Worm (Caenorhabditis elegans): ENCODE data around the gene sto-1.

sto-1 gene

DNA sequence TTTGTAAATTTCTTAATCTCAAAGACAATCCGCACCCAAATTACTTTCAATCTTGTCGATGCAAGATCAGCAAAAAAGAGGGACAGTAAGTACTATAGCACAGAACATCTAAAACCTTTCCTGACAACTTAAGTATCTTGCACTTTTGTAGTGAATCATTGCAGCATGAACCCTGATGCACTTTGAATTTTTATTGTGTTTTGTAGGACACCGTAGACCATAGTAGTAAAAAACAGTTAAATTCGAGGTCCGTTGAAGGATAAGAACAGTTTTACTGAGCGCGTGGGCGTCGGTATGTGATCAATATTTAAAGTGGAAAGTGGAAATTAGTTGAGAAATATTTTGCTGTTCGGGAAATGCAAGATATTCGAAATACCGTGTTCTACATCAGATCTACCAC lies 19.6 kb downstream of the sto-1 start:
- TF ChIP-seq tab-1 (GFP tag; IDR thresholded peaks at IDR 0.05), result no peak
- no peak for TF ChIP-seq ztf-29 (GFP tag; IDR thresholded peaks at IDR 0.05)
- TF ChIP-seq klf-2 (GFP tag; conservative IDR thresholded peaks at IDR 0.05), result no peak
- TF ChIP-seq cog-1 (tag; optimal IDR thresholded peaks at IDR 0.05), result no peak
- no peak for TF ChIP-seq ztf-23 (GFP tag; IDR thresholded peaks at IDR 0.05)
- no peak for TF ChIP-seq ref-1 (GFP tag; conservative IDR thresholded peaks at IDR 0.05)
- no peak for TF ChIP-seq T22C8.4 (GFP tag; IDR thresholded peaks at IDR 0.05)
- TF ChIP-seq med-1 (GFP tag; optimal IDR thresholded peaks at IDR 0.05; ENCODE audit: insufficient read depth), result no peak

DNA sequence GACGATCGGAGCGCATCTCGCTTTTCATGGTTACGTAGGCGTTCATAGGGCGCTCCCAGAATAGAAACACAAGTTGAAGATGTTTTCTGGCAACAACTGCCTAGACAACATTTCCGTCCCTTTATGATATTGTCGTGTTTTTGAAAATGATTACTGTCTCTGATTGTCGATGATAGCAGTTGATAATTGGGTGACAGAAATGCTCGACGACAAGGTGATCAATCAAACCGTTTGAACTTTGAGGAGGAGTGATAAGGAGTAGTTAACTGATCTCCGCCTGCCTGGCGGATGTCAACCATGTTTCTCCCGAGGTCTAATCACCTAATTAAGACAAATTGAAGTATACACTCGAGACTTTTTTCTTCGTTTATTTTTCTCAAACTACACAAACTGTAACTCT lies 21.3 kb downstream of the sto-1 start:
- TF ChIP-seq flt-1 (GFP tag; IDR thresholded peaks at IDR 0.05), result no peak
- no peak for TF ChIP-seq cog-1 (tag; optimal IDR thresholded peaks at IDR 0.05)
- TF ChIP-seq med-1 (GFP tag; optimal IDR thresholded peaks at IDR 0.05; ENCODE audit: insufficient read depth), result no peak
- TF ChIP-seq ztf-29 (GFP tag; IDR thresholded peaks at IDR 0.05), result no peak
- no peak for TF ChIP-seq tab-1 (GFP tag; IDR thresholded peaks at IDR 0.05)
- no peak for TF ChIP-seq klf-2 (GFP tag; conservative IDR thresholded peaks at IDR 0.05)
- TF ChIP-seq T22C8.4 (GFP tag; IDR thresholded peaks at IDR 0.05), result no peak
- no peak for TF ChIP-seq ztf-23 (GFP tag; IDR thresholded peaks at IDR 0.05)
- TF ChIP-seq ref-1 (GFP tag; conservative IDR thresholded peaks at IDR 0.05), result no peak

DNA sequence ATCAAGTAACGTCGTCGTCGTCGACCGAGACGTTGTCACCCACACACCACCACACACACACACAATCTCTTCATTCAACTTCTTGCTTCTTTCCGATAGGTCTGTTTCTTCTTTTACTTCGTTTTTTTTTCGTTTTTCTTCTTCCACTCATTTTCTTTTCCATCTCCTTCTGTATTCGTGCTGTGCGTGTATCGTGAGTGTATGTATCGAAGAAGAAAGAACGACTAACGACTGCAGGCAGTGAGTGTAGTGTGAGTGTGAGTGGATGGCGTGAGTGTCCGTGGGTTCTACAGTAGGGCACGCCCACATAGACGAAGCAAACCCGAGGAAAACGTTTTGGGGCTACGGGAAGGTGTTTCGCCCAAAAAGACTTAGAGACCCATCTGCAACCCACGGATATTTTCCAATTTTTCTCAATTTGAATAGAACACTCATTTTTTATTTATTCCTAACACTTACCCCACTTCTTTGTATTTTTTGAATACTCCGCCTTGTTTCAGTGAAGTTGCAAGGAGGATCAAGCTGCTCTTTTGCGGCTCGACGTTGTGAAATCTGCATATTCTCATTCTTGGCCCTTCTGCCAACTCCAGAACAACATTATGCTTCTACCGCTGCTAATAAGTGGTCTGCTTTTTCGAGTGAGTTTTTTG lies 23.1 kb downstream of the sto-1 start, which contains the start of gene adt-2:
adt-2 (plus strand) TSS at position 600 of the 650 bp plus-strand sequence.
- TF ChIP-seq ztf-23 (GFP tag; IDR thresholded peaks at IDR 0.05), result no peak
- no peak for TF ChIP-seq flt-1 (GFP tag; IDR thresholded peaks at IDR 0.05)
- TF ChIP-seq ztf-29 (GFP tag; IDR thresholded peaks at IDR 0.05), result no peak

DNA sequence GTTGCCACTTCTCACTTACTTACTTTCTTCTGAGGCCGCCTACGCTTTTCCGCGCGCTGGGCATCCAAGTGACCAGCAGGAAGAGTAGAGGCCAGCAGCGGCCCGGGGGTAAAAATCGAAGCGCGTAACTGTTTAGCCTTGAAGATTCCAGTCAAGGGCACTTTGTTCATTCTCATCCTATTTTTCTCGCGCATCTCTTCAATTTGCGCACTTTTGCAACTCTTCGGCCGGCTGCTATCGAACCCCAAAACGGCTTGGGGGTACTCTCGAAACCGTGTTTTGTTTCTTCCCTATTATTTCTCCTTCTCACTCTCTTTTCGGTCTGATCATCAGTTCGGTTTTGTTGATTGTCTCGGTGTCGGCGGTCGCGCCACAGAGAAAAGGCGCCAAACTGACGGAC lies 24.0 kb downstream of the sto-1 start:
- TF ChIP-seq cog-1 (tag; optimal IDR thresholded peaks at IDR 0.05), result no peak
- TF ChIP-seq ref-1 (GFP tag; conservative IDR thresholded peaks at IDR 0.05), result no peak
- TF ChIP-seq tab-1 (GFP tag; IDR thresholded peaks at IDR 0.05), result no peak
- TF ChIP-seq T22C8.4 (GFP tag; IDR thresholded peaks at IDR 0.05), result no peak
- TF ChIP-seq klf-2 (GFP tag; conservative IDR thresholded peaks at IDR 0.05), result no peak
- no peak for TF ChIP-seq flt-1 (GFP tag; IDR thresholded peaks at IDR 0.05)
- TF ChIP-seq ztf-29 (GFP tag; IDR thresholded peaks at IDR 0.05), result no peak
- no peak for TF ChIP-seq ztf-23 (GFP tag; IDR thresholded peaks at IDR 0.05)
- TF ChIP-seq med-1 (GFP tag; optimal IDR thresholded peaks at IDR 0.05; ENCODE audit: insufficient read depth), result no peak

DNA sequence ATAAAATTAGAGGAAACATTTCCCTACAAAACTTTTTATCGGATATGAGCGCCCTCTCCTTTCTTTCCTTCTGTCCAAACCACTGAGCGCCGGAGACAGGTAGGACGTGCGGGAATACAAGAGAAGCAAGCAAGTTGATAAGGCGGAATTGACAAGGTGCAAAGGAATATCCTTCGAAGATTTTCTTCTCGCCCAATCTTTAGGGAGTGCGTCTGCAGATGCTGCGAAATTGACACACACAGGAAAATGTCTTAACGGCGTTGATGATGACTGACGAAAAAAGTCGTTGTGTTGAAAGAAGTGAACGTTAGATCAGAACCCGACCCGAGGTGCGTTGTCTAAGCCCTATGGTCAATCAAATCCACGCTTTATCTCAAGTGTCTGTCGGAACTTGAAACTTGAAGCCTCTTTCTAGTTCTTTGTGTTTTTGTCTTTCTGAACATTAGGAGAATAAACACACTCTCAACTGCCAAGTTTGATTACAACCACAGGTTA lies 25.2 kb downstream of the sto-1 start:
- TF ChIP-seq T22C8.4 (GFP tag; IDR thresholded peaks at IDR 0.05) (no peak), ref-1 (GFP tag; conservative IDR thresholded peaks at IDR 0.05) (no peak), med-1 (GFP tag; optimal IDR thresholded peaks at IDR 0.05; ENCODE audit: insufficient read depth) (no peak), ztf-23 (GFP tag; IDR thresholded peaks at IDR 0.05) (no peak), tab-1 (GFP tag; IDR thresholded peaks at IDR 0.05) (no peak), flt-1 (GFP tag; IDR thresholded peaks at IDR 0.05) (no peak), ztf-29 (GFP tag; IDR thresholded peaks at IDR 0.05) (no peak), cog-1 (tag; optimal IDR thresholded peaks at IDR 0.05) (no peak), klf-2 (GFP tag; conservative IDR thresholded peaks at IDR 0.05) (no peak)

DNA sequence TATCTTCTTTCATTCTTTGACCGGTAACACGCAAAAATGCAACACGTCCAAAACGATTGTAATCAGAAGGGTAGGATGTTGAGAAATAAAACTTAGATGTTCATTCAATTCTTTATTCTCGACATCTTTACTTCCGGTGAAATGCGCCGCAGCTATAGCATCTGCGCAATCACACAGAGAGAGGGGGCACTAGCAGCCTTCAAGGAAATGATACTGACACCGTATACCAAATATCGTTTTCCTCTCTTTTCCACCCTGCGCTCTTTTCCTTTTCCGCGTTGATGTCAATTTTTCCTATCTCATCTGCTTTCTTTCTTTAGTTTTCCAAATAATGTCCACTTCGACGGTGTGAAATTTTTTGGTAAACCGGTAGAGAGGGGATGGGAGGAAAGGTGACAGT lies 28.1 kb downstream of the sto-1 start:
- no peak for TF ChIP-seq ztf-23 (GFP tag; IDR thresholded peaks at IDR 0.05)
- TF ChIP-seq klf-2 (GFP tag; conservative IDR thresholded peaks at IDR 0.05), result no peak
- TF ChIP-seq ztf-29 (GFP tag; IDR thresholded peaks at IDR 0.05), result no peak
- no peak for TF ChIP-seq T22C8.4 (GFP tag; IDR thresholded peaks at IDR 0.05)
- no peak for TF ChIP-seq ref-1 (GFP tag; conservative IDR thresholded peaks at IDR 0.05)
- no peak for TF ChIP-seq med-1 (GFP tag; optimal IDR thresholded peaks at IDR 0.05; ENCODE audit: insufficient read depth)
- TF ChIP-seq tab-1 (GFP tag; IDR thresholded peaks at IDR 0.05), result no peak
- no peak for TF ChIP-seq flt-1 (GFP tag; IDR thresholded peaks at IDR 0.05)
- no peak for TF ChIP-seq cog-1 (tag; optimal IDR thresholded peaks at IDR 0.05)

DNA sequence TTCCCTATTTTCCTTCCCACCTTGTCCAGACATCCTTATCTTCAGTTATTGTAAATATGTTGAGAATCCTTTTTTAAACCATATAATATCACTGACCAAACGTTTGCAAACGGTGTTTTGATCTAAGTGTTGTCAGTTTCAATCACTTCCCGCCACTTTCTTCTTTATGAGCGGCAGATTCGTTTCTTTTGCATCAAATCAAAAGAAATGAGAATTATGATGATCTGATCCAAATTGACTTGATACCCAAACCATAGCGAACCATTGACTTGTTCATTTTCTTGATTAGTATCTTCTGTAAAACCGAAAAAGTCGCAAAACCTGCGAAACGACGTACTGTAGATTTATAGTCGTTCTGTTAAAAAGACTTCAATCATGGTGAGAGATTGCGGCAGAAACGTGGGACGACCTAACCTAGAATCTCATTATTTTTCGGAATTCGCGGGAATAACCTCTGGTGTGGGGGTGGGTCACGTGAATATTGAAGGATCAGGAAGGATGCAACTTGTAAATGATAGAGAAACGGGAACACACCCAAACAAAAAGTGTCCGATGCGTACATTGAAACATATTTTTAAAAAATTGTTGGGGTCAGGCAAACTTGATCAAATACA lies 31.4 kb downstream of the sto-1 start:
- TF ChIP-seq ref-1 (GFP tag; conservative IDR thresholded peaks at IDR 0.05), result no peak
- TF ChIP-seq cog-1 (tag; optimal IDR thresholded peaks at IDR 0.05), result no peak
- TF ChIP-seq klf-2 (GFP tag; conservative IDR thresholded peaks at IDR 0.05), result no peak
- TF ChIP-seq ztf-23 (GFP tag; IDR thresholded peaks at IDR 0.05), result no peak
- no peak for TF ChIP-seq flt-1 (GFP tag; IDR thresholded peaks at IDR 0.05)
- no peak for TF ChIP-seq tab-1 (GFP tag; IDR thresholded peaks at IDR 0.05)
- TF ChIP-seq T22C8.4 (GFP tag; IDR thresholded peaks at IDR 0.05), result no peak
- TF ChIP-seq med-1 (GFP tag; optimal IDR thresholded peaks at IDR 0.05; ENCODE audit: insufficient read depth), result no peak
- no peak for TF ChIP-seq ztf-29 (GFP tag; IDR thresholded peaks at IDR 0.05)

DNA sequence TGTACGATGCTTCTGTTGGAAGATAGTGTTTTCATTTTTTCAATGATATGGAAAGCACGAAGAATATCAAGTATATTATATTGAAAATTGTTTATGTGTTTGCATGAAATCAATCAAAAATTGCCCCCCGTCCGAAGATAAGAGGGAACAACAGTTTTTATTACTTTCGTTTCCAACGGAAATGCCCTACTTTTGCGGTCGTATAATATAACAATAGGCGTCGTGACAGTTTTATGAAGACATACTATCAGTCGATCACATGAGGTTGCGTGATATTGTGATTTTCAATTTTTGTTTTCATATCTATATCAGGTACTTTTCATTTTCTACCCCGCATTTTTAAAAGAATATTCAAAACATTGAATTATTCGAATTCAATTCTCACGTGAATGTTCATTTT lies 33.4 kb downstream of the sto-1 start:
- TF ChIP-seq ztf-29 (GFP tag; IDR thresholded peaks at IDR 0.05) (no peak), ztf-23 (GFP tag; IDR thresholded peaks at IDR 0.05) (no peak), ref-1 (GFP tag; conservative IDR thresholded peaks at IDR 0.05) (no peak), cog-1 (tag; optimal IDR thresholded peaks at IDR 0.05) (no peak), T22C8.4 (GFP tag; IDR thresholded peaks at IDR 0.05) (no peak), med-1 (GFP tag; optimal IDR thresholded peaks at IDR 0.05; ENCODE audit: insufficient read depth) (no peak), flt-1 (GFP tag; IDR thresholded peaks at IDR 0.05) (no peak), klf-2 (GFP tag; conservative IDR thresholded peaks at IDR 0.05) (no peak), tab-1 (GFP tag; IDR thresholded peaks at IDR 0.05) (no peak)

DNA sequence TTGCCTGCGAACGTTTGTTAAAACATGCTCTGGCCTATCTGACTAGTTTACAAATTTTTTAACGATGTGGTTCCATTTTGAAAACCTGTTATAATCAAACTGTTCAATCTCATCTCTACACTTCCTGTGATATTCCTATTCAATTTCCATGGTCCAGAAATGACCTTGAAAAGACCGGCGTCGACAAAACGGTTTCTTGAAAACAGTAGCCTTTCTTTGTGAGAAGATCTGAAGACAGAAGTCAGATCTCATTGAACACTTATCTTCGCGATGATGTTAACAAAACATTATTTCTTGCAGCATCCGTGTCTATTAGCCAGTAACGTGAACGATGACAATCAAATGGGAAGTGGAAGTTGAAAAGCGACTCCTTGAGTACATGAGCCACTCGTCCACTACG lies 34.0 kb downstream of the sto-1 start, which contains the start of gene C44E12.1:
C44E12.1 (plus strand) TSS at position 301 of the 400 bp plus-strand sequence.
- no peak for TF ChIP-seq ztf-23 (GFP tag; IDR thresholded peaks at IDR 0.05)
- no peak for TF ChIP-seq ztf-29 (GFP tag; IDR thresholded peaks at IDR 0.05)
- TF ChIP-seq klf-2 (GFP tag; conservative IDR thresholded peaks at IDR 0.05), result no peak
- TF ChIP-seq tab-1 (GFP tag; IDR thresholded peaks at IDR 0.05), result no peak
- TF ChIP-seq cog-1 (tag; optimal IDR thresholded peaks at IDR 0.05), result no peak
- TF ChIP-seq T22C8.4 (GFP tag; IDR thresholded peaks at IDR 0.05), result no peak
- TF ChIP-seq ref-1 (GFP tag; conservative IDR thresholded peaks at IDR 0.05), result no peak
- no peak for TF ChIP-seq med-1 (GFP tag; optimal IDR thresholded peaks at IDR 0.05; ENCODE audit: insufficient read depth)
- no peak for TF ChIP-seq flt-1 (GFP tag; IDR thresholded peaks at IDR 0.05)

Measured in whole organism, midembryonic.